Worm (Caenorhabditis elegans): ENCODE measurements around the gene rol-6.

- TF ChIP-seq unc-62 (GFP tag; optimal IDR thresholded peaks at IDR 0.05), result no peak
- no peak for TF ChIP-seq ZK546.5 (tag; optimal IDR thresholded peaks at IDR 0.05)
- no peak for TF ChIP-seq snpc-4 (tag; optimal IDR thresholded peaks at IDR 0.05)
- TF ChIP-seq ama-1 (optimal IDR thresholded peaks at IDR 0.05), result no peak
- TF ChIP-seq unc-39 (tag; optimal IDR thresholded peaks at IDR 0.05), result no peak
- TF ChIP-seq nhr-23 (tag; optimal IDR thresholded peaks at IDR 0.05), result no peak
- TF ChIP-seq R02D3.7 (tag; optimal IDR thresholded peaks at IDR 0.05), result no peak
- TF ChIP-seq alr-1 (tag; optimal IDR thresholded peaks at IDR 0.05), result no peak
- TF ChIP-seq lin-39 (tag; optimal IDR thresholded peaks at IDR 0.05), result no peak
Observed at ce11 chrII:8704413-8704874, 28.4 kb upstream of the rol-6 start, which contains the start of gene prx-5.

All from whole organism, L2 larva.